Worm (Caenorhabditis elegans): ENCODE results near the gene F15H10.7.

Gene F15H10.7

ce11 chrV:10393708-10394107, 12.5 kb downstream of the F15H10.7 start:
- TF ChIP-seq nhr-43 (tag; optimal IDR thresholded peaks at IDR 0.05; ENCODE audit: poor library complexity, severe bottlenecking) (no peak), egl-27 (tag; optimal IDR thresholded peaks at IDR 0.05) (no peak), nhr-237 (tag; optimal IDR thresholded peaks at IDR 0.05) (no peak), nhr-12 (tag; optimal IDR thresholded peaks at IDR 0.05) (no peak), sea-2 (GFP tag; optimal IDR thresholded peaks at IDR 0.05) (no peak), ZK546.5 (tag; optimal IDR thresholded peaks at IDR 0.05) (no peak), mml-1 (tag; optimal IDR thresholded peaks at IDR 0.05) (no peak), jun-1 (tag; optimal IDR thresholded peaks at IDR 0.05) (no peak)

DNA sequence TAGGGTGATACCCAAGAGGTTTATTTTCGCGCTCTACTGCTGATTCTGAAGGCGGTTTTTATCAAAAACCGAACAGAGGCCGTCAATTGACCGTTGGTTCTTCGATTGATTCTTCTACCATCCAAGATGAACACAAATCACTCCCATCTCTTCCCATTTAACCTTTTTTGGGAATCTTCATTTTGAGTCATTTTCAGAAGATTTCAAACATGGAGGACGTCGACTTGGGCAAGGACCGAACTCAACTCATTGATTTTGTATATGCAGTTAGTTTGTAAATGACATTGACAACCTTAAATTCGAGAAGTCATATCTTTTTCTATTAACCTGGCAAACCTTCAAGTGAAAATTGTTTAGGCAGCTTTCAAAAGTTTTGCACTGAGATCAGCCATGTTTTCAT, 17.9 kb downstream of the F15H10.7 start, which contains the start of gene AC3.5:
AC3.5 (plus strand) TSS at position 210 of the 400 bp plus-strand sequence.
- no peak for TF ChIP-seq fkh-2 (tag; optimal IDR thresholded peaks at IDR 0.05)
- no peak for TF ChIP-seq ceh-16 (tag; optimal IDR thresholded peaks at IDR 0.05)
- no peak for TF ChIP-seq jun-1 (tag; optimal IDR thresholded peaks at IDR 0.05)
- no peak for TF ChIP-seq egl-27 (tag; optimal IDR thresholded peaks at IDR 0.05)
- no peak for TF ChIP-seq ZK546.5 (tag; optimal IDR thresholded peaks at IDR 0.05)
- no peak for TF ChIP-seq zag-1 (tag; optimal IDR thresholded peaks at IDR 0.05)
- TF ChIP-seq mml-1 (tag; optimal IDR thresholded peaks at IDR 0.05): no peak
- TF ChIP-seq tbx-2 (tag; optimal IDR thresholded peaks at IDR 0.05): no peak
- no peak for TF ChIP-seq nhr-11 (tag; optimal IDR thresholded peaks at IDR 0.05)
- TF ChIP-seq ama-1 (optimal IDR thresholded peaks at IDR 0.05): no peak
- TF ChIP-seq elt-1 (tag; optimal IDR thresholded peaks at IDR 0.05): no peak
- TF ChIP-seq hmg-11 (tag; optimal IDR thresholded peaks at IDR 0.05): no peak
- TF ChIP-seq nhr-23 (tag; optimal IDR thresholded peaks at IDR 0.05): no peak

DNA sequence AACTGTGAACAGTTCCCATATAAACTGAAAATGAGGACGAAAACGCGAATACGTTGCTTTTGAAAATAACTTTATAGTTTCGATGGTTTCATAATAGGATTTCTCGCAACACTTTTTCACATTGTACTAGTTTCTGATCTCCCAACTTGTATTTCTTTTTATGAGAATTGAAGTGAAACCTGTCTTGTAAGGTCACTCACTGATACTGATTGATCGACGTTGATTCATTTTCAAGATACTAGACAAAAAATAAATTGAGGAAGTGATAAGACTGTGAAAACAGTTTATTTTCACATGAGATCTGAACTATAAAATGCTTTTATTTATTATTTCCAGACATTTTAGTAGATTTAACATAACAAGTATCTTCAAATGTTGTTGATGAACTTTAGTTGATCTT, 18.8 kb downstream of the F15H10.7 start:
- peak; percentile 24 for TF ChIP-seq nhr-25 (tag; optimal IDR thresholded peaks at IDR 0.05)
- no peak for TF ChIP-seq sea-2 (GFP tag; optimal IDR thresholded peaks at IDR 0.05)
- peak; percentile 24 for TF ChIP-seq nhr-23 (tag; optimal IDR thresholded peaks at IDR 0.05)
- TF ChIP-seq ceh-82 (tag; optimal IDR thresholded peaks at IDR 0.05): no peak
- TF ChIP-seq elt-3 (tag; optimal IDR thresholded peaks at IDR 0.05): peak in 1 of 3 experiments; percentile 35

- TF ChIP-seq nhr-25 (tag; optimal IDR thresholded peaks at IDR 0.05) (no peak), unc-39 (tag; optimal IDR thresholded peaks at IDR 0.05) (no peak), daf-12 (tag; optimal IDR thresholded peaks at IDR 0.05) (no peak), elt-1 (tag; optimal IDR thresholded peaks at IDR 0.05) (no peak), egl-27 (tag; optimal IDR thresholded peaks at IDR 0.05) (no peak), nhr-23 (tag; optimal IDR thresholded peaks at IDR 0.05) (no peak)
These were observed 22.3 kb downstream of the F15H10.7 start, which contains the start of gene spe-10 for ce11 chrV:10383950-10384349. spe-10 (plus strand) TSS chrV:10384250.

DNA sequence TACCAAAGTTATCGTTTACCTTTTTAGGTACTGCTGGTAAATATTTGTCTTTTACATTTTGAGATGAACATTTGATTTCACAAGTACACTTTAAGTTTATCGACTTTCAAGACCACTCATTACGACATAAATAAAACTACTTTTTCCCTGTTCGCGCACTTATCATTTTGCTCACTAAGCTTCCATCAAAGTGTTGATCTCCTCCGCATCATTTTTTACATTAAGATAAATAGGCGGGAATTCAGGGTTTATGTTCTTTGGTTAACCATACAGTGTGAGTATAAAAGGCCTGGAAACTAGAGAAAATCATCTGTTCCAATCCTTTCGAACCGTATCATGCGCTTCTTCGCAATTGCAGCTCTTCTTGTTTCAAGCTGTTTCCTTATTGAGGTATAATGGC, 24.1 kb downstream of the F15H10.7 start, which contains the start of gene pqn-2:
pqn-2 (plus strand) TSS at position 301 of the 400 bp plus-strand sequence.
- TF ChIP-seq daf-12 (tag; optimal IDR thresholded peaks at IDR 0.05): no peak

- TF ChIP-seq ama-1 (optimal IDR thresholded peaks at IDR 0.05) (no peak), elt-1 (tag; optimal IDR thresholded peaks at IDR 0.05) (no peak), lin-39 (tag; optimal IDR thresholded peaks at IDR 0.05) (no peak), eor-1 (tag; optimal IDR thresholded peaks at IDR 0.05) (no peak), pqm-1 (tag; optimal IDR thresholded peaks at IDR 0.05) (no peak), lin-15B (tag; optimal IDR thresholded peaks at IDR 0.05) (no peak), R02D3.7 (tag; optimal IDR thresholded peaks at IDR 0.05) (no peak), ZK546.5 (tag; optimal IDR thresholded peaks at IDR 0.05) (no peak), tbx-2 (tag; optimal IDR thresholded peaks at IDR 0.05) (no peak), unc-39 (tag; optimal IDR thresholded peaks at IDR 0.05) (no peak), egl-27 (tag; optimal IDR thresholded peaks at IDR 0.05) (no peak), zag-1 (tag; optimal IDR thresholded peaks at IDR 0.05) (no peak), nfya-1 (tag; optimal IDR thresholded peaks at IDR 0.05; ENCODE audit: insufficient read depth) (no peak), unc-62 (GFP tag; optimal IDR thresholded peaks at IDR 0.05) (no peak), egl-5 (tag; optimal IDR thresholded peaks at IDR 0.05) (no peak)
These were observed 24.5 kb downstream of the F15H10.7 start, which contains the start of gene abu-1 for ce11 chrV:10381726-10382125. abu-1 (minus strand) TSS chrV:10381826.
